Worm (Caenorhabditis elegans) whole organism, early embryonic: ENCODE data around the gene cul-2.

Experiments used
- B0310.2 ChIP-seq: sonication (generic microtip); optimal IDR thresholded peaks from 2 replicates; lab custom pipeline; 2016; ENCODE audit warnings: mild to moderate bottlenecking, missing genetic modification characterization, missing compliant biosample characterization
- F13C5.2 ChIP-seq: sonication (generic microtip); optimal IDR thresholded peaks from 2 replicates; lab custom pipeline; 2017; ENCODE audit warnings: mild to moderate bottlenecking, missing genetic modification characterization, inconsistent platforms, missing compliant biosample characterization
- aly-1 ChIP-seq: sonication (generic microtip); optimal IDR thresholded peaks from 2 replicates; lab custom pipeline; 2016; ENCODE audit warnings: missing genetic modification characterization, missing compliant biosample characterization
- ama-1 ChIP-seq: fragments of 150-350 bp; optimal IDR thresholded peaks from 2 replicates; lab custom pipeline; 2014
- ceh-13 ChIP-seq: fragments of 200-800 bp; sonication (Bioruptor generic); optimal IDR thresholded peaks from 2 replicates; lab custom pipeline; 2018; ENCODE audit warnings: mild to moderate bottlenecking, missing genetic modification characterization, missing compliant biosample characterization
- ets-7 ChIP-seq: sonication (generic microtip); optimal IDR thresholded peaks from 2 replicates; lab custom pipeline; 2016; ENCODE audit warnings: missing genotype, missing genetic modification characterization, missing compliant biosample characterization
- flt-1 ChIP-seq: fragments of 200-800 bp; sonication (Bioruptor generic); IDR thresholded peaks from 2 replicates; pipeline ENCODE4 v1.3.6; 2022; ENCODE audit warnings: missing genetic modification characterization, missing compliant biosample characterization
- hmbx-1 ChIP-seq: sonication (generic microtip); optimal IDR thresholded peaks from 2 replicates; lab custom pipeline; 2016; ENCODE audit warnings: mild to moderate bottlenecking, missing genetic modification characterization, missing compliant biosample characterization
- hmg-4 ChIP-seq: fragments of 200-800 bp; sonication (Bioruptor generic); optimal IDR thresholded peaks from 2 replicates; lab custom pipeline; 2018; ENCODE audit warnings: mild to moderate bottlenecking, missing genetic modification characterization, missing compliant biosample characterization
- hnd-1 ChIP-seq: sonication (generic microtip); optimal IDR thresholded peaks from 2 replicates; lab custom pipeline; 2016; ENCODE audit warnings: missing genetic modification characterization, missing compliant biosample characterization
- scrt-1 ChIP-seq: fragments of 200-800 bp; sonication (Bioruptor generic); IDR thresholded peaks from 2 replicates; pipeline ENCODE4 v1.3.6; 2022; ENCODE audit warnings: missing genetic modification characterization, missing compliant biosample characterization
- tbx-37 ChIP-seq: fragments of 200-800 bp; sonication (Bioruptor generic); conservative IDR thresholded peaks from 2 replicates; pipeline ENCODE4 v1.3.6; 2022; ENCODE audit warnings: missing genetic modification reagents, missing genetic modification characterization, missing compliant biosample characterization

DNA sequence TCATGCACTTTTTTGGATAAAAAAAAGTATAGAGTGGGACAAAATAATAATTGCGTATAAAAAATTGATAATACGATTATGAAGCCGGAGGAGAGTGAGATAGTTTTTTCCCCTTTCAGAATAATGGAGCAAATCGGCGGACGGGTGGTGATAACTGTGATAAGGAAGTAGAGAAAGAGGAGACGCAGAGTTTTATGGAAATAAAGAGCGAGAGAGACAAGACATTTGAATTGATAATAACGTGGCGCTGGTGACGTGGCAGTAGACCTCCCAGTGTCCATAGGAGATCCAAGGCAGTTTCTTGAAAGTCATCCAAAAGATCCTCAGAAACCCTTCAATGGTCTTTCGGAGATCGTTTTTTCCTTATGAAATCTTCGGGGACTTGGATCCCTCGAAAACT lies 46.8 kb downstream of the cul-2 start:
- TF ChIP-seq ama-1 (lab: Kevin White, UChicago) = no peak
- TF ChIP-seq hmbx-1 = no peak
- TF ChIP-seq hnd-1 (tag; lab: Kevin White, UChicago) = no peak
- no peak for TF ChIP-seq flt-1 (GFP tag; lab: Robert Waterston, UW)
- no peak for TF ChIP-seq tbx-37 (GFP tag; lab: Robert Waterston, UW)
- no peak for TF ChIP-seq B0310.2 (tag; lab: Kevin White, UChicago)
- no peak for TF ChIP-seq hmg-4 (GFP tag; lab: Kevin White, UChicago)
- no peak for TF ChIP-seq scrt-1 (GFP tag; lab: Robert Waterston, UW)
- no peak for TF ChIP-seq aly-1 (tag; lab: Kevin White, UChicago)
- TF ChIP-seq ets-7 (tag; lab: Kevin White, UChicago) = no peak
- TF ChIP-seq F13C5.2 (tag; lab: Kevin White, UChicago) = no peak
- TF ChIP-seq ceh-13 (GFP tag; lab: Kevin White, UChicago) = no peak
